Fruit fly (Drosophila melanogaster) whole organism, wandering third instar larva: ENCODE measurements around the gene CstF50.

Experiments
- Abd-B ChIP-seq: fragments of >200 bp; optimal IDR thresholded peaks from 2 replicates; lab custom pipeline; 2017; ENCODE audit warnings: missing biosample characterization, missing genetic modification characterization
- CG32264 ChIP-seq: fragments of 200-800 bp; sonication (Bioruptor generic); optimal IDR thresholded peaks from 2 replicates; lab custom pipeline; 2016; ENCODE audit warnings: missing biosample characterization, missing genetic modification characterization
- CG9705 ChIP-seq: fragments of 200-800 bp; sonication (Bioruptor generic); optimal IDR thresholded peaks from 2 replicates; lab custom pipeline; 2018; ENCODE audit warnings: missing biosample characterization, mild to moderate bottlenecking, missing genetic modification characterization
- CrebA ChIP-seq: fragments of 200-800 bp; sonication (Bioruptor generic); optimal IDR thresholded peaks from 2 replicates; lab custom pipeline; 2016; ENCODE audit warnings: missing biosample characterization, mild to moderate bottlenecking, missing genetic modification characterization, borderline replicate concordance
- Dfd ChIP-seq: fragments of >200 bp; optimal IDR thresholded peaks from 2 replicates; lab custom pipeline; 2017; ENCODE audit warnings: missing biosample characterization, missing genetic modification characterization
- Dif ChIP-seq: fragments of 200-275, 200-300 bp; sonication (Bioruptor generic); optimal IDR thresholded peaks from 2 replicates; lab custom pipeline; 2018; ENCODE audit warnings: missing biosample characterization, missing genetic modification characterization; ENCODE audit not compliant: partially characterized antibody
- GATAd ChIP-seq: sonication (Bioruptor generic); optimal IDR thresholded peaks from 2 replicates; lab custom pipeline; 2016; ENCODE audit warnings: missing biosample characterization, missing genetic modification characterization
- HLH106 ChIP-seq: fragments of 200-800 bp; optimal IDR thresholded peaks from 3 replicates; lab custom pipeline; 2019; ENCODE audit warnings: missing biosample characterization, mild to moderate bottlenecking, missing genetic modification characterization, moderate library complexity
- Hnf4 ChIP-seq: fragments of 200-800 bp; sonication (Bioruptor generic); optimal IDR thresholded peaks from 2 replicates; lab custom pipeline; 2016; ENCODE audit warnings: missing biosample characterization, mild to moderate bottlenecking, missing genetic modification characterization
- Hr78 ChIP-seq: fragments of >200 bp; optimal IDR thresholded peaks from 2 replicates; lab custom pipeline; 2017; ENCODE audit warnings: missing biosample characterization, missing genetic modification characterization
- Hr83 ChIP-seq: fragments of 200-300 bp; sonication (Bioruptor generic); optimal IDR thresholded peaks from 2 replicates; lab custom pipeline; 2016; ENCODE audit warnings: missing biosample characterization, mild to moderate bottlenecking, missing genetic modification characterization, moderate library complexity; ENCODE audit not compliant: poor library complexity, severe bottlenecking
- Jra ChIP-seq: sonication (Bioruptor generic); optimal IDR thresholded peaks from 2 replicates; lab custom pipeline; 2016; ENCODE audit warnings: missing biosample characterization, missing genetic modification characterization
- Mio ChIP-seq: sonication (Bioruptor generic); optimal IDR thresholded peaks from 2 replicates; lab custom pipeline; 2016; ENCODE audit warnings: missing biosample characterization, missing genetic modification characterization
- Myc ChIP-seq: fragments of >200 bp; optimal IDR thresholded peaks from 2 replicates; lab custom pipeline; 2017
- N ChIP-seq: fragments of >200 bp; optimal IDR thresholded peaks from 2 replicates; lab custom pipeline; 2018; ENCODE audit warnings: missing biosample characterization, missing external identifiers, missing genetic modification characterization
- OdsH ChIP-seq: fragments of 200-800 bp; sonication (Bioruptor generic); optimal IDR thresholded peaks from 2 replicates; lab custom pipeline; 2016; ENCODE audit warnings: missing biosample characterization, mild to moderate bottlenecking, missing genetic modification characterization
- Rel ChIP-seq, 2 experiments: fragments of 200-800 bp; sonication (Bioruptor generic) in 1 of 2; optimal IDR thresholded peaks; 2 replicates in 1 of 2; 3 replicates in 1 of 2; lab custom pipeline; 2016 to 2019; ENCODE audit warnings: mild to moderate bottlenecking in 2 of 2, missing biosample characterization in 2 of 2, missing genetic modification characterization in 2 of 2, moderate library complexity in 1 of 2
- Sp1 ChIP-seq: fragments of 200-800 bp; sonication (Bioruptor generic); optimal IDR thresholded peaks from 3 replicates; lab custom pipeline; 2019; ENCODE audit warnings: missing biosample characterization, mild to moderate bottlenecking, missing genetic modification characterization, moderate library complexity
- Vsx2 ChIP-seq: fragments of 200-300, 225-300 bp; sonication (Bioruptor generic); optimal IDR thresholded peaks from 2 replicates; lab custom pipeline; 2018; ENCODE audit warnings: missing biosample characterization, missing genetic modification characterization; ENCODE audit not compliant: partially characterized antibody
- br ChIP-seq: fragments of 200-800 bp; sonication (Bioruptor generic); optimal IDR thresholded peaks from 2 replicates; lab custom pipeline; 2016; ENCODE audit warnings: missing biosample characterization, missing genetic modification characterization
- brk ChIP-seq: fragments of 200-800 bp; sonication (Bioruptor generic); optimal IDR thresholded peaks from 2 replicates; lab custom pipeline; 2016; ENCODE audit warnings: missing biosample characterization, mild to moderate bottlenecking, missing genetic modification characterization
- dl ChIP-seq, 2 experiments: fragments of 175-275, 200-275 bp in 1 of 2; fragments of 200-275 bp in 1 of 2; sonication (Bioruptor generic); optimal IDR thresholded peaks; lab custom pipeline; 2018; ENCODE audit warnings: mild to moderate bottlenecking in 2 of 2, missing biosample characterization in 2 of 2, missing genetic modification characterization in 2 of 2, moderate library complexity in 2 of 2; ENCODE audit not compliant: partially characterized antibody in 2 of 2, insufficient read depth in 1 of 2
- dmrt93B ChIP-seq: fragments of 200-800 bp; sonication (Bioruptor generic); optimal IDR thresholded peaks from 2 replicates; lab custom pipeline; 2018; ENCODE audit warnings: missing biosample characterization, mild to moderate bottlenecking, missing genetic modification characterization
- dsf ChIP-seq: sonication (Bioruptor generic); optimal IDR thresholded peaks from 2 replicates; lab custom pipeline; 2016; ENCODE audit warnings: missing biosample characterization, missing genetic modification characterization, borderline replicate concordance
- ey ChIP-seq: fragments of 200-800 bp; sonication (Bioruptor generic); optimal IDR thresholded peaks from 2 replicates; lab custom pipeline; 2016; ENCODE audit warnings: missing biosample characterization, missing genetic modification characterization
- foxo ChIP-seq, 2 experiments: fragments of 200-800 bp; sonication (Bioruptor generic); optimal IDR thresholded peaks; 2 replicates in 1 of 2; 3 replicates in 1 of 2; lab custom pipeline; 2016 to 2017; ENCODE audit warnings: missing biosample characterization in 2 of 2, missing genetic modification characterization in 2 of 2
- fru ChIP-seq: fragments of 200-800 bp; sonication (Bioruptor generic); optimal IDR thresholded peaks from 3 replicates; lab custom pipeline; 2016; ENCODE audit warnings: missing biosample characterization, mild to moderate bottlenecking, missing genetic modification characterization
- h ChIP-seq: fragments of 200-800 bp; sonication (Bioruptor generic); optimal IDR thresholded peaks from 3 replicates; lab custom pipeline; 2016; ENCODE audit warnings: missing biosample characterization, mild to moderate bottlenecking, missing genetic modification characterization
- jim ChIP-seq: fragments of 175-275, 200-325 bp; sonication (Bioruptor generic); optimal IDR thresholded peaks from 2 replicates; lab custom pipeline; 2016; ENCODE audit warnings: missing biosample characterization, mild to moderate bottlenecking, missing genetic modification characterization
- lola ChIP-seq: fragments of >200 bp; optimal IDR thresholded peaks from 2 replicates; lab custom pipeline; 2017; ENCODE audit warnings: missing biosample characterization, missing genetic modification characterization
- pan ChIP-seq: fragments of >200 bp; optimal IDR thresholded peaks from 2 replicates; lab custom pipeline; 2017
- psq ChIP-seq: fragments of 200-800 bp; sonication (Bioruptor generic); optimal IDR thresholded peaks from 3 replicates; lab custom pipeline; 2017; ENCODE audit warnings: missing biosample characterization, mild to moderate bottlenecking, missing genetic modification characterization, moderate library complexity
- rgr ChIP-seq: fragments of 200-800 bp; sonication (Bioruptor generic); optimal IDR thresholded peaks from 3 replicates; lab custom pipeline; 2016; ENCODE audit warnings: missing biosample characterization, mild to moderate bottlenecking, missing genetic modification characterization
- sage ChIP-seq: fragments of 200-800 bp; sonication (Bioruptor generic); optimal IDR thresholded peaks from 2 replicates; lab custom pipeline; 2016; ENCODE audit warnings: missing biosample characterization, mild to moderate bottlenecking, missing genetic modification characterization
- sv ChIP-seq: fragments of 200-800 bp; sonication (Bioruptor generic); optimal IDR thresholded peaks from 3 replicates; lab custom pipeline; 2016; ENCODE audit warnings: missing biosample characterization, missing genetic modification characterization
- tai ChIP-seq: sonication (Bioruptor generic); optimal IDR thresholded peaks from 2 replicates; lab custom pipeline; 2016; ENCODE audit warnings: missing biosample characterization, missing genetic modification characterization
- usp ChIP-seq: fragments of >200 bp; optimal IDR thresholded peaks from 2 replicates; lab custom pipeline; 2017; ENCODE audit warnings: missing biosample characterization, missing genetic modification characterization
- woc ChIP-seq: sonication (Bioruptor generic); optimal IDR thresholded peaks from 2 replicates; lab custom pipeline; 2016; ENCODE audit warnings: missing biosample characterization, mild to moderate bottlenecking, missing genetic modification characterization

CstF50 gene

dm6 chr3R:31696664-31697063 is 40.1 kb downstream of the CstF50 start:
- peak in 1 of 2 experiments; percentile 32 for TF ChIP-seq foxo (GFP tag; optimal IDR thresholded peaks at IDR 0.05; lab: Kevin White, UChicago)
- peak; percentile 0 for TF ChIP-seq h (GFP tag; lab: Kevin White, UChicago)
- TF ChIP-seq woc (GFP tag; lab: Kevin White, UChicago) = no peak

DNA sequence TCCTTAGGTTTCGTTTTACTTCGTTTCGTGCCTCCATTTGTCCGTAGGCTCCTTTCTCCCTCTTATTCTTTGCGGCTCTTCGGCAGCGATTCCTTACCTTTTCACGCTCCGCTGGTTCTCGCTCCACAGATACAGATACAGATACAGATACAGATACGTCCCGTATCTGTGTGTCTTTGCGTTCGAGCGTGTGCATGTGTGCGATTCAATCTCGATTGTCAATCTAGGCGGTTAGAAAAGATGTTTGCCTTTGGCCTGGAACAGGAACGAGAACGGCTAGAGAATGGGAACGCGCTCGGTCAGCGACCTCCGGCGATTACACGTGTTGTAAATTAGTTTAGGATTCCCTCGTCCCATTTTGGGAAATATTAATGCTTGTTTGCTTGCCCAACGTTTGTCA is 46.3 kb downstream of the CstF50 start:
- TF ChIP-seq HLH106 (tag; lab: Kevin White, UChicago) (no peak), Vsx2 (GFP tag; lab: Kevin White, UChicago) (no peak), psq (no peak)

dm6 chr3R:31689727-31690126 is 47.0 kb downstream of the CstF50 start:
- TF ChIP-seq sv (GFP tag; lab: Kevin White, UChicago) (no peak), jim (no peak), HLH106 (tag; lab: Kevin White, UChicago) (no peak), Hnf4 (GFP tag; lab: Kevin White, UChicago) (no peak), N (no peak), CG9705 (GFP tag; lab: Kevin White, UChicago) (no peak), Jra (GFP tag; lab: Kevin White, UChicago) (no peak), h (GFP tag; lab: Kevin White, UChicago) (no peak), dl (GFP tag; optimal IDR thresholded peaks at IDR 0.05; lab: Kevin White, UChicago; ENCODE audit: insufficient read depth in 1 of 2, partially characterized antibody in 2 of 2) (no peak)

- TF ChIP-seq brk (no peak), Vsx2 (GFP tag; lab: Kevin White, UChicago) (no peak), dl (GFP tag; optimal IDR thresholded peaks at IDR 0.05; lab: Kevin White, UChicago; ENCODE audit: insufficient read depth in 1 of 2, partially characterized antibody in 2 of 2) (peak; percentile 90 to 92), ey (peak; percentile 3), pan (lab: Kevin White, UChicago) (no peak), fru (GFP tag; lab: Kevin White, UChicago) (peak; percentile 31), Mio (GFP tag; lab: Kevin White, UChicago) (no peak), CG32264 (GFP tag; lab: Kevin White, UChicago) (no peak), Dif (GFP tag; lab: Kevin White, UChicago) (peak; percentile 94), lola (GFP tag; lab: Kevin White, UChicago) (no peak), usp (GFP tag; lab: Kevin White, UChicago) (no peak), h (GFP tag; lab: Kevin White, UChicago) (peak; percentile 34), Sp1 (peak; percentile 16), CG9705 (GFP tag; lab: Kevin White, UChicago) (no peak), Hnf4 (GFP tag; lab: Kevin White, UChicago) (peak; percentile 4), tai (GFP tag; lab: Kevin White, UChicago) (no peak), Dfd (GFP tag; lab: Kevin White, UChicago) (no peak), sage (GFP tag; lab: Kevin White, UChicago) (no peak), CrebA (GFP tag; lab: Kevin White, UChicago) (peak; percentile 62), psq (peak; percentile 28), OdsH (GFP tag; lab: Kevin White, UChicago) (peak; percentile 3), br (GFP tag; lab: Kevin White, UChicago) (peak; percentile 24), foxo (GFP tag; optimal IDR thresholded peaks at IDR 0.05; lab: Kevin White, UChicago) (peak in 1 of 2 experiments; percentile 35), jim (no peak), sv (GFP tag; lab: Kevin White, UChicago) (no peak), Rel (GFP tag; optimal IDR thresholded peaks at IDR 0.05; lab: Kevin White, UChicago) (no peak), Rel (tag; optimal IDR thresholded peaks at IDR 0.05; lab: Kevin White, UChicago) (peak; percentile 79), Abd-B (GFP tag; lab: Kevin White, UChicago) (no peak), Myc (lab: Kevin White, UChicago) (no peak), rgr (GFP tag; lab: Kevin White, UChicago) (peak; percentile 2), Hr78 (GFP tag; lab: Kevin White, UChicago) (no peak), N (no peak), HLH106 (tag; lab: Kevin White, UChicago) (peak; percentile 47), GATAd (GFP tag; lab: Kevin White, UChicago) (no peak), Jra (GFP tag; lab: Kevin White, UChicago) (no peak), Hr83 (GFP tag; lab: Kevin White, UChicago) (no peak), dsf (GFP tag; lab: Kevin White, UChicago) (no peak), woc (GFP tag; lab: Kevin White, UChicago) (no peak), dmrt93B (no peak)
- TF ChIP-seq, all 38 proteins: peak for 15
Observed at dm6 chr3R:31688671-31689642, 47.8 kb downstream of the CstF50 start.
